Worm (Caenorhabditis elegans) whole organism, L4/young adult: ENCODE data around the gene clec-197.

Experiments
- W03F9.2 ChIP-seq: fragments of 150-350 bp; optimal IDR thresholded peaks from 2 replicates; lab custom pipeline; 2014; ENCODE audit warnings: missing biosample characterization, missing genetic modification characterization
- dao-5 ChIP-seq: sonication (generic microtip); optimal IDR thresholded peaks from 2 replicates; lab custom pipeline; 2016; ENCODE audit warnings: missing genotype, missing genetic modification characterization, moderate library complexity, missing compliant biosample characterization
- him-1 ChIP-seq: sonication (generic microtip); optimal IDR thresholded peaks from 2 replicates; lab custom pipeline; 2016; ENCODE audit warnings: missing genotype, missing genetic modification reagents, missing genetic modification characterization, missing compliant biosample characterization

- TF ChIP-seq dao-5: no peak
- no peak for TF ChIP-seq him-1
- TF ChIP-seq W03F9.2 (tag; lab: Kevin White, UChicago): no peak
Observed at ce11 chrIV:17371469-17371868, 25.0 kb upstream of the clec-197 start, which contains the start of gene C30H6.5.
